Worm (Caenorhabditis elegans): Measurements from ENCODE around the gene M03F4.6.

ce11 chrX:4981059-4981458, 11.9 kb upstream of the M03F4.6 start:
- TF ChIP-seq Y67H2A.10 (GFP tag; conservative IDR thresholded peaks at IDR 0.05) = no peak
- TF ChIP-seq zfh-2 (GFP tag; conservative IDR thresholded peaks at IDR 0.05) = 0 out of 2 replicates have a peak, but pooled peaks have one; percentile 22
- TF ChIP-seq nfya-1 (tag; optimal IDR thresholded peaks at IDR 0.05; ENCODE audit: borderline replicate concordance, insufficient read depth) = no peak
- TF ChIP-seq ceh-27 (GFP tag; optimal IDR thresholded peaks at IDR 0.05) = no peak
- TF ChIP-seq B0019.2 (GFP tag; conservative IDR thresholded peaks at IDR 0.05) = no peak
- TF ChIP-seq nfya-2 (GFP tag; IDR thresholded peaks at IDR 0.05) = no peak
- no peak for TF ChIP-seq ceh-79 (tag; optimal IDR thresholded peaks at IDR 0.05)
- no peak for TF ChIP-seq nfyb-1 (GFP tag; IDR thresholded peaks at IDR 0.05)
- TF ChIP-seq ztf-26 (tag; optimal IDR thresholded peaks at IDR 0.05) = no peak
- no peak for TF ChIP-seq sdz-38 (tag; optimal IDR thresholded peaks at IDR 0.05)
- no peak for TF ChIP-seq nhr-90 (tag; optimal IDR thresholded peaks at IDR 0.05)
- no peak for TF ChIP-seq efl-1 (GFP tag; optimal IDR thresholded peaks at IDR 0.05)

All from whole organism, young adult.